Worm (Caenorhabditis elegans): ENCODE results near the gene cdh-9.

DNA sequence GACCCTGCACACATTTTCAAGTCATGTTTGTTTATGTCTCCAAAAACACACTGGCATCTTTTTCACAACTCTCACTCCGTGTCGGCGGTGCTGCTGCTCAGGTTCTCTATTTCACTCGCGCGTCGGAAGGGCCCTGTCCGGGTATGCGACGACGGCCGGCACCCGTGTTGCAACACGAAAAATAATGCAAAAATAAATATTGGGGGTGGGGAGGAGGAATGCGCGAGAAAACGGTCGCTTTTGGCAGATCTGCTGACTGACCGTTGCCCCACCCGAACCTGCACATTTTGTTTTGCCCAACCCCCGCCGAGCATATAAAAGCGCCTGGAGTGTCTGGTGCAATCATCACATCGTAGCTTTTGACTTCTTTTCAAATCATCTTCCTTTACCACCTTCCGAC is 26.4 kb downstream of the cdh-9 start, which contains the start of gene cpg-19:
- TF ChIP-seq elt-1 (tag; optimal IDR thresholded peaks at IDR 0.05) (no peak), nhr-23 (tag; optimal IDR thresholded peaks at IDR 0.05) (no peak), blmp-1 (tag; optimal IDR thresholded peaks at IDR 0.05; ENCODE audit: insufficient read depth) (no peak), ztf-11 (tag; optimal IDR thresholded peaks at IDR 0.05) (no peak), ztf-4 (tag; optimal IDR thresholded peaks at IDR 0.05) (no peak)

Data from whole organism, L2 larva.